Worm (Caenorhabditis elegans) whole organism, late embryonic: ENCODE data around the gene dhrr-1.

ENCODE experiments used
- fkh-6 ChIP-seq: sonication (generic microtip); optimal IDR thresholded peaks from 2 replicates; lab custom pipeline; 2016; ENCODE audit warnings: missing genetic modification characterization, missing compliant biosample characterization
- hlh-13 ChIP-seq: fragments of 200-800 bp; sonication (Bioruptor generic); optimal IDR thresholded peaks from 2 replicates; lab custom pipeline; 2018; ENCODE audit warnings: mild to moderate bottlenecking, missing genetic modification characterization, missing compliant biosample characterization
- lin-11 ChIP-seq: fragments of 200-800 bp; sonication (Bioruptor generic); optimal IDR thresholded peaks from 2 replicates; lab custom pipeline; 2018; ENCODE audit warnings: mild to moderate bottlenecking, missing genetic modification characterization, missing compliant biosample characterization
- nhr-11 ChIP-seq: fragments of 150-350 bp; optimal IDR thresholded peaks from 2 replicates; lab custom pipeline; 2014; ENCODE audit warnings: missing biosample characterization, missing genetic modification characterization
- nhr-232 ChIP-seq: sonication (generic microtip); optimal IDR thresholded peaks from 2 replicates; lab custom pipeline; 2016; ENCODE audit warnings: missing genetic modification characterization, missing compliant biosample characterization
- pqm-1 ChIP-seq: sonication (generic microtip); optimal IDR thresholded peaks from 2 replicates; lab custom pipeline; 2016; ENCODE audit warnings: missing genetic modification characterization, missing compliant biosample characterization
- sox-4 ChIP-seq: sonication (generic microtip); optimal IDR thresholded peaks from 2 replicates; lab custom pipeline; 2017; ENCODE audit warnings: mild to moderate bottlenecking, missing genetic modification characterization, inconsistent platforms, missing compliant biosample characterization
- unc-42 ChIP-seq: sonication (generic microtip); optimal IDR thresholded peaks from 2 replicates; lab custom pipeline; 2016; ENCODE audit warnings: missing genotype, missing genetic modification characterization, missing compliant biosample characterization

DNA sequence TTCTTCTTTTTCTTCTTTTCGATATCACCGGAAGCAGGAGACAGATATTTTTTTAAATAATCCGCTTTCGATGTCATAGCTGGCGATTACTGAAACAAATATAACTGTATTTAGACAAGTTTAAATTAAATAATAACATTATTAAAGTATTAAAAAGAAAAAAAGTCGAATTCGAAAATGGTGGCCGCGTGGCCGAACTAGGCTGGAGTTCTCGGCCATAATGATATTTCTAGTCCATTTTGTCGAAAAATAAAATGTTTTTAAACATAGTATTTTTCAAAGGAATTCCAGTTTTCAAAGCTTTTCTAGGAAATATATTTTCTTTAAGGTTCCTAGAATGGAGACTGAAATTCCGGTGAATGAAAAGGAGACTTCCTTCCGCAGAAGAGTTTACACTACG, 23.2 kb downstream of the dhrr-1 start, which contains the start of the genes bud-13 and rpap-2:
- TF ChIP-seq pqm-1 (tag; lab: Kevin White, UChicago), result no peak
- no peak for TF ChIP-seq nhr-232 (tag; lab: Kevin White, UChicago)
- TF ChIP-seq nhr-11 (tag; lab: Kevin White, UChicago), result no peak
- TF ChIP-seq sox-4 (tag; lab: Kevin White, UChicago), result no peak
- no peak for TF ChIP-seq unc-42 (tag; lab: Kevin White, UChicago)
- no peak for TF ChIP-seq lin-11
- TF ChIP-seq hlh-13 (GFP tag; lab: Kevin White, UChicago), result no peak
- no peak for TF ChIP-seq fkh-6 (tag; lab: Kevin White, UChicago)
